Fruit fly (Drosophila melanogaster): ENCODE measurements around the gene Sol1.

DNA sequence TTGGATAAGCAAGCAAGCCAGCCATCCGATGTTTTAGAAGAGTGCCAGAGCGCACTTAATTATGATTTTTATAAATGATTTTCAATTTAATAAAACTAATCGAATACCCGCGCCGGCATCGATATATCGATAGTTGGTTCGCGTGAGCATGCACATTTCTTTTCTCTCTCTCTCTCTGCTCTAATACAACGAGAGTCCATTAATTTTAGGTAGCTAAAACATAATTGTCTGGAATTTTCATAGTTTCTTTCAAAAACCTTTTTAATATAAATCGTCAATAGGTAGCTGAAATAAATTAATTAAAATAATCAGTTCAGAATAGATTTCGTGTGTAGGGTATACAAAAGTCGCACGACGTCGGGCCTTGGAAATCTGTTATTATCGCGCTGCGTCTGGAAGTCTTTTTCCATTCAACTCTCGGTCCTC, 62.9 kb downstream of the Sol1 start, which contains the start of gene CG18549:
- TF ChIP-seq Myc (optimal IDR thresholded peaks at IDR 0.05): no peak
- TF ChIP-seq Sin3A (optimal IDR thresholded peaks at IDR 0.05): no peak
- no peak for TF ChIP-seq psq (optimal IDR thresholded peaks at IDR 0.05)
- no peak for TF ChIP-seq insv (optimal IDR thresholded peaks at IDR 0.05)
- TF ChIP-seq h (optimal IDR thresholded peaks at IDR 0.05): no peak

All from Kc167 (cell line).